Worm (Caenorhabditis elegans): Measurements from ENCODE around the gene C34C12.1.

DNA sequence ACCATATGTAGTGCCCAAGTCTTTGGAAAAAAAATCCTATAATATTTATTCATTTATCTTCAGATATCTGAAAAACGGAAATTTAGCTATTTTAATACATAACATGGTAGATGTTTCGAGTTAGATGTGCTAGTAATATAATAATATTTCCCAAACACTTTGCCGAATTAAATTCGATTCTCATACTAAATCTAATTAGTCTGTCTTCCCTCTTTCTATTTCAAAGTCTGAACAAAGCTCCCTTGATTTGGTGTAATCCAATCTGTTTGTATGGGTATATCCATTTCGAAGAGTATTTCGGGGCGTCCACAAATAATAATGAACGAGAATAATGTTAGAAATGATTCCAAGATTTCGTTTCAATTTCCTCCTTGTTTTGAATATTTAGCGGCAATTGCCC lies 39.7 kb upstream of the C34C12.1 start:
- TF ChIP-seq nhr-41 (GFP tag; IDR thresholded peaks at IDR 0.05) (no peak), unc-62 (GFP tag; optimal IDR thresholded peaks at IDR 0.05 in 1 of 2) (no peak), unc-62 (tag; optimal IDR thresholded peaks at IDR 0.05) (no peak), F26F4.8 (GFP tag; conservative IDR thresholded peaks at IDR 0.05) (no peak), ces-1 (GFP tag; optimal IDR thresholded peaks at IDR 0.05) (peak; percentile 19), aha-1 (tag) (no peak), nhr-237 (tag; optimal IDR thresholded peaks at IDR 0.05) (no peak), nhr-42 (GFP tag; IDR thresholded peaks at IDR 0.05) (no peak), snpc-4 (tag; optimal IDR thresholded peaks at IDR 0.05) (no peak)

Data from whole organism, L4 larva.